Fruit fly (Drosophila melanogaster): ENCODE results near the gene CG3108.

The CG3108 gene

DNA sequence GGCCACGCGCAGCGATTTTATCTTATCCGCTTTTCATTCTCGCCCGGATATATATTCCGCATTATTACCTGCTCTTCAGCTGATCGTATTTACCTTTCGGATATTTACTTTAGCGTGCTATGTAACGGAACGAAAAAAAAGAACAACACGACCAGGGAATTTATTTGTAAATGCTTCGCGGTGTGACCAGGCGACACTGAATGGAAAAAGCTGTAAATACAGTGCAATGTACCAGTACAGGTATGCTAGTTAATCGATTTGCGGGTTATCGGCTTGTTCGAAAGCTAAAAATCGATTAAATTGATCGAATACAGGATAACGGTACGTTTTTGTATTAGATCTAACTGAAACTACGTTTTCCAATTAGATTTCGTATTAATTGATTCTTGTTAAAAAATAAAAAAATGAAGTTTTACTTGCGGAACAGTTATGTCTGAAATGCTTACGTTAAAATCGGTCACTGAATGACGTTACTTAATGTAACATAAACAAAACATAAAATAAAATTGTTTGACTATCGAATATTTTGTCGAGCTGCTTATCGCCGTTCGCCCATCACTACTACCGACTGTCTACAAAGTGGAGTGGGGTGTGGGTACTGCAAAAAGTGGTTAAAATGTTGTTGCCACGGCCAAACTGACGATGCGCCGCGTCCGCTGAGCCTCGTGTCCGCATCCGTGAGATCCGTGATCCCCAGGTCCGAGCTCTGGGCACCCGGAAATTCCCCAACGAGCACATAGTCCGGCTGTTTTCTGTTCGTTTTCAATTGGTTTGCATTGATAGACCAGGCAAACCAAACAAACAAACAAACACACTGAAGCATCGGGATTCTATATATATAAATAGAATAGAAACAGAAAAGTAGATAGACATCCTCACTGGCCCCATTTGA is 17.2 kb downstream of the CG3108 start, which contains the start of the genes MAPk-Ak2 and CG42699 (continued):
- TF ChIP-seq gcm2 (GFP tag; optimal IDR thresholded peaks at IDR 0.05) (peak; percentile 26), CG15011 (GFP tag; optimal IDR thresholded peaks at IDR 0.05) (peak; percentile 77), Bgb (GFP tag; IDR thresholded peaks at IDR 0.05; ENCODE audit: partially characterized antibody) (peak; percentile 72), eyg (GFP tag; optimal IDR thresholded peaks at IDR 0.05) (peak; percentile 83), CG18262 (tag; optimal IDR thresholded peaks at IDR 0.05) (peak; percentile 63), CG15601 (tag; optimal IDR thresholded peaks at IDR 0.05) (peak; percentile 87), CG13775 (GFP tag; optimal IDR thresholded peaks at IDR 0.05) (peak; percentile 47), cad (GFP tag; optimal IDR thresholded peaks at IDR 0.05) (no peak), dm (GFP tag; optimal IDR thresholded peaks at IDR 0.05) (peak; percentile 68), kah (GFP tag; optimal IDR thresholded peaks at IDR 0.05) (peak; percentile 73), crp (GFP tag; optimal IDR thresholded peaks at IDR 0.05) (peak in 1 of 2 experiments; percentile 56), unpg (GFP tag; optimal IDR thresholded peaks at IDR 0.05) (peak; percentile 63), CG7987 (GFP tag; optimal IDR thresholded peaks at IDR 0.05) (peak; percentile 95), Eip74EF (GFP tag; optimal IDR thresholded peaks at IDR 0.05) (peak in 1 of 2 experiments; percentile 55), row (GFP tag; IDR thresholded peaks at IDR 0.05) (peak; percentile 54), CG1792 (GFP tag; optimal IDR thresholded peaks at IDR 0.05) (peak; percentile 80), CG2678 (tag; optimal IDR thresholded peaks at IDR 0.05) (peak; percentile 81), Blimp-1 (GFP tag; optimal IDR thresholded peaks at IDR 0.05) (peak; percentile 72), D19A (tag; optimal IDR thresholded peaks at IDR 0.05) (peak; percentile 51), mirr (GFP tag; optimal IDR thresholded peaks at IDR 0.05) (peak; percentile 89), Dip2 (GFP tag; IDR thresholded peaks at IDR 0.05) (no peak), ham (GFP tag; IDR thresholded peaks at IDR 0.05) (no peak), Hmx (GFP tag; optimal IDR thresholded peaks at IDR 0.05) (no peak), fru (optimal IDR thresholded peaks at IDR 0.05) (no peak), crc (GFP tag; optimal IDR thresholded peaks at IDR 0.05) (peak; percentile 71), Sry-δ (GFP tag; optimal IDR thresholded peaks at IDR 0.05) (peak; percentile 87), wdn (GFP tag; IDR thresholded peaks at IDR 0.05) (peak; percentile 24; the same call in 1 of the 2 replicates), CG14441 (GFP tag; IDR thresholded peaks at IDR 0.05) (peak; percentile 56; the same call in 1 of the 2 replicates), ranshi (GFP tag; IDR thresholded peaks at IDR 0.05) (no peak; the same call in 1 of the 2 replicates), CTCF (GFP tag; optimal IDR thresholded peaks at IDR 0.05) (peak; percentile 7), nmo (GFP tag; optimal IDR thresholded peaks at IDR 0.05) (peak; percentile 46), odd (GFP tag; optimal IDR thresholded peaks at IDR 0.05) (peak; percentile 78), CG8478 (optimal IDR thresholded peaks at IDR 0.05) (no peak), CG5180 (GFP tag; optimal IDR thresholded peaks at IDR 0.05) (peak; percentile 78), CG1024 (GFP tag; IDR thresholded peaks at IDR 0.05) (peak; percentile 53; the same call in 1 of the 2 replicates), aop (GFP tag; IDR thresholded peaks at IDR 0.05) (0 out of 2 replicates have a peak, but pooled peaks have one; percentile 22), CG3838 (GFP tag; optimal IDR thresholded peaks at IDR 0.05) (peak; percentile 73), Hr51 (GFP tag; optimal IDR thresholded peaks at IDR 0.05) (peak; percentile 33 to 72), HLHmδ (GFP tag; optimal IDR thresholded peaks at IDR 0.05) (peak; percentile 38), CG32772 (GFP tag; IDR thresholded peaks at IDR 0.05) (peak; percentile 45; the same call in 1 of the 2 replicates), Sry-β (GFP tag; optimal IDR thresholded peaks at IDR 0.05) (peak; percentile 47), fd102C (GFP tag; optimal IDR thresholded peaks at IDR 0.05) (peak; percentile 85), CG13296 (GFP tag; optimal IDR thresholded peaks at IDR 0.05) (peak; percentile 93), CG4730 (GFP tag; IDR thresholded peaks at IDR 0.05) (peak; percentile 7; the same call in 1 of the 2 replicates), dpn (GFP tag; optimal IDR thresholded peaks at IDR 0.05) (peak; percentile 48 to 82), CG4404 (GFP tag; IDR thresholded peaks at IDR 0.05) (no peak), Ets65A (GFP tag) (peak; percentile 55), twi (tag; optimal IDR thresholded peaks at IDR 0.05) (peak; percentile 15), CG8765 (GFP tag; IDR thresholded peaks at IDR 0.05) (no peak)

Measured in whole organism, embryonic.